Worm (Caenorhabditis elegans) whole organism, young adult: ENCODE data around the gene ears-2.

ENCODE experiments used
- B0336.3 ChIP-seq: fragments of 200-800 bp; sonication (Bioruptor generic); IDR thresholded peaks from 2 replicates; pipeline ENCODE4 v1.3.6; 2022; ENCODE audit warnings: missing genetic modification characterization, missing compliant biosample characterization
- F33H1.4 ChIP-seq: fragments of 200-800 bp; sonication (Bioruptor generic); IDR thresholded peaks from 2 replicates; pipeline ENCODE4 v1.3.6; 2022; ENCODE audit warnings: missing genetic modification reagents, missing genetic modification characterization, missing compliant biosample characterization
- F39B2.1 ChIP-seq: fragments of 200-800 bp; sonication (Bioruptor generic); IDR thresholded peaks from 2 replicates; pipeline ENCODE4 v1.3.6; 2022; ENCODE audit warnings: missing genetic modification reagents, missing genetic modification characterization, missing compliant biosample characterization
- F52B5.7 ChIP-seq: sonication (generic microtip); optimal IDR thresholded peaks from 2 replicates; lab custom pipeline; 2016; ENCODE audit warnings: mild to moderate bottlenecking, missing genetic modification characterization, missing compliant biosample characterization
- F57A8.1 ChIP-seq: fragments of 200-800 bp; sonication (Bioruptor generic); optimal IDR thresholded peaks from 2 replicates; lab custom pipeline; 2018; ENCODE audit warnings: mild to moderate bottlenecking, missing genetic modification characterization, moderate library complexity, missing compliant biosample characterization
- F57C9.4 ChIP-seq: sonication (generic microtip); optimal IDR thresholded peaks from 2 replicates; lab custom pipeline; 2017; ENCODE audit warnings: mild to moderate bottlenecking, missing genetic modification characterization, missing compliant biosample characterization
- K11D2.4 ChIP-seq: fragments of 200-800 bp; sonication (Bioruptor generic); IDR thresholded peaks from 2 replicates; pipeline ENCODE4 v1.3.6; 2022; ENCODE audit warnings: missing genetic modification reagents, missing genetic modification characterization, missing compliant biosample characterization
- Y53F4B.3 ChIP-seq: fragments of 200-800 bp; sonication (Bioruptor generic); IDR thresholded peaks from 2 replicates; pipeline ENCODE4 v1.3.6; 2022; ENCODE audit warnings: missing genetic modification reagents, missing genetic modification characterization, missing compliant biosample characterization
- Y56A3A.18 ChIP-seq: fragments of 200-800 bp; sonication (Bioruptor generic); IDR thresholded peaks from 2 replicates; pipeline ENCODE4 v1.3.6; 2022; ENCODE audit warnings: missing genetic modification reagents, missing genetic modification characterization, missing compliant biosample characterization
- Y79H2A.3 ChIP-seq: fragments of 200-800 bp; sonication (Bioruptor generic); conservative IDR thresholded peaks from 2 replicates; pipeline ENCODE4 v1.3.6; 2022; ENCODE audit warnings: missing genetic modification reagents, missing genetic modification characterization, missing compliant biosample characterization
- akir-1 ChIP-seq: fragments of 200-800 bp; sonication (Bioruptor generic); optimal IDR thresholded peaks from 2 replicates; lab custom pipeline; 2018; ENCODE audit warnings: mild to moderate bottlenecking, missing genetic modification characterization, moderate library complexity, missing compliant biosample characterization
- ceh-27 ChIP-seq: fragments of 200-800 bp; sonication (Bioruptor generic); optimal IDR thresholded peaks from 2 replicates; lab custom pipeline; 2018; ENCODE audit warnings: mild to moderate bottlenecking, missing genetic modification characterization, moderate library complexity, missing compliant biosample characterization
- dox-1 ChIP-seq: fragments of 200-800 bp; sonication (Bioruptor generic); IDR thresholded peaks from 2 replicates; pipeline ENCODE4 v1.3.6; 2022; ENCODE audit warnings: missing genetic modification reagents, missing genetic modification characterization, missing compliant biosample characterization
- efl-1 ChIP-seq: fragments of 150-350 bp; optimal IDR thresholded peaks from 2 replicates; lab custom pipeline; 2014; ENCODE audit warnings: missing biosample characterization, missing genetic modification reagents, missing genetic modification characterization
- egrh-3 ChIP-seq: fragments of 200-800 bp; sonication (Bioruptor generic); IDR thresholded peaks from 2 replicates; pipeline ENCODE4 v1.3.6; 2022; ENCODE audit warnings: missing genetic modification reagents, missing genetic modification characterization, missing compliant biosample characterization
- ekl-4 ChIP-seq: fragments of 200-800 bp; sonication (Bioruptor generic); IDR thresholded peaks from 2 replicates; pipeline ENCODE4 v1.3.6; 2022; ENCODE audit warnings: missing genetic modification reagents, missing genetic modification characterization, missing compliant biosample characterization
- hsf-1 ChIP-seq: fragments of 200-800 bp; sonication (Bioruptor generic); IDR thresholded peaks from 2 replicates; pipeline ENCODE4 v1.3.6; 2022; ENCODE audit warnings: missing genetic modification reagents, missing genetic modification characterization, missing compliant biosample characterization
- lag-1 ChIP-seq: fragments of 200-800 bp; sonication (Bioruptor generic); IDR thresholded peaks from 2 replicates; pipeline ENCODE4 v1.3.6; 2022; ENCODE audit warnings: missing genetic modification reagents, missing genetic modification characterization, missing compliant biosample characterization
- lin-35 ChIP-seq, 3 experiments: fragments of 150-350 bp in 2 of 3; sonication (generic microtip) in 1 of 3; optimal IDR thresholded peaks; 2 replicates each; lab custom pipeline; 2014 to 2018; ENCODE audit warnings: missing biosample characterization in 3 of 3, missing genetic modification characterization in 3 of 3, missing genetic modification reagents in 3 of 3
- lsl-1 ChIP-seq: fragments of 200-800 bp; sonication (Bioruptor generic); optimal IDR thresholded peaks from 2 replicates; lab custom pipeline; 2018; ENCODE audit warnings: mild to moderate bottlenecking, missing genetic modification characterization, moderate library complexity, missing compliant biosample characterization
- madf-6 ChIP-seq: fragments of 200-800 bp; sonication (Bioruptor generic); IDR thresholded peaks from 2 replicates; pipeline ENCODE4 v1.3.6; 2022; ENCODE audit warnings: missing genetic modification reagents, missing genetic modification characterization, missing compliant biosample characterization
- mcd-1 ChIP-seq: fragments of 200-800 bp; sonication (Bioruptor generic); IDR thresholded peaks from 2 replicates; pipeline ENCODE4 v1.3.6; 2022; ENCODE audit warnings: missing genetic modification reagents, missing genetic modification characterization, missing compliant biosample characterization
- mxl-1 ChIP-seq: sonication (generic microtip); optimal IDR thresholded peaks from 2 replicates; lab custom pipeline; 2016; ENCODE audit warnings: missing genetic modification characterization, missing compliant biosample characterization
- nfya-1 ChIP-seq: sonication (generic microtip); optimal IDR thresholded peaks from 2 replicates; lab custom pipeline; 2017; ENCODE audit warnings: antibody characterized with exemption, missing compliant biosample characterization, missing genetic modification characterization, borderline replicate concordance; ENCODE audit not compliant: insufficient read depth
- nfya-2 ChIP-seq: fragments of 200-800 bp; sonication (Bioruptor generic); IDR thresholded peaks from 2 replicates; pipeline ENCODE4 v1.3.6; 2022; ENCODE audit warnings: missing genetic modification reagents, missing genetic modification characterization, missing compliant biosample characterization
- nhr-27 ChIP-seq: fragments of 200-800 bp; sonication (Bioruptor generic); optimal IDR thresholded peaks from 2 replicates; lab custom pipeline; 2018; ENCODE audit warnings: mild to moderate bottlenecking, missing genetic modification characterization, moderate library complexity, missing compliant biosample characterization
- nhr-80 ChIP-seq: sonication (generic microtip); optimal IDR thresholded peaks from 2 replicates; lab custom pipeline; 2016; ENCODE audit warnings: missing genetic modification characterization, missing compliant biosample characterization
- rcor-1 ChIP-seq: fragments of 200-800 bp; sonication (Bioruptor generic); IDR thresholded peaks from 2 replicates; pipeline ENCODE4 v1.3.6; 2022; ENCODE audit warnings: missing genetic modification reagents, missing genetic modification characterization, missing compliant biosample characterization
- snpc-1.1 ChIP-seq: sonication (generic microtip); optimal IDR thresholded peaks from 2 replicates; lab custom pipeline; 2017; ENCODE audit warnings: missing genetic modification characterization, mild to moderate bottlenecking, missing compliant biosample characterization, antibody characterized with exemption, moderate library complexity, missing genotype, missing genetic modification reagents; ENCODE audit not compliant: insufficient read depth
- snpc-3.4 ChIP-seq: sonication (generic microtip); optimal IDR thresholded peaks from 2 replicates; lab custom pipeline; 2017; ENCODE audit warnings: missing genetic modification characterization, mild to moderate bottlenecking, missing compliant biosample characterization, antibody characterized with exemption, moderate library complexity, missing genotype, missing genetic modification reagents
- snpc-4 ChIP-seq, 5 experiments: fragments of 150-350 bp in 1 of 5; sonication (generic microtip) in 4 of 5; optimal IDR thresholded peaks; 2 replicates each; lab custom pipeline; 2014 to 2018; ENCODE audit warnings: missing genetic modification characterization in 5 of 5, missing biosample characterization in 3 of 5, antibody characterized with exemption in 2 of 5, mild to moderate bottlenecking in 2 of 5, missing compliant biosample characterization in 2 of 5, missing genotype in 2 of 5, moderate library complexity in 2 of 5, missing genetic modification reagents in 1 of 5
- unc-130 ChIP-seq: sonication (generic microtip); optimal IDR thresholded peaks from 2 replicates; lab custom pipeline; 2016; ENCODE audit warnings: missing genetic modification reagents, missing genetic modification characterization, missing compliant biosample characterization
- xnd-1 ChIP-seq: sonication (generic microtip); optimal IDR thresholded peaks from 2 replicates; lab custom pipeline; 2016; ENCODE audit warnings: missing genotype, missing genetic modification reagents, missing genetic modification characterization, missing compliant biosample characterization
- ztf-22 ChIP-seq: fragments of 200-800 bp; sonication (Bioruptor generic); optimal IDR thresholded peaks from 2 replicates; lab custom pipeline; 2018; ENCODE audit warnings: mild to moderate bottlenecking, missing genetic modification characterization, moderate library complexity, missing compliant biosample characterization

Gene ears-2

ce11 chrIV:379605-380004, 10.7 kb downstream of the ears-2 start (continued):
- TF ChIP-seq lsl-1 (peak; percentile 65), F52B5.7 (tag; lab: Kevin White, UChicago) (no peak), ztf-22 (no peak), dox-1 (GFP tag; lab: Robert Waterston, UW) (peak; percentile 53; the same call in 1 of the 2 replicates), B0336.3 (GFP tag; lab: Robert Waterston, UW) (no peak), Y79H2A.3 (GFP tag; lab: Robert Waterston, UW) (no peak), lin-35 (GFP tag; optimal IDR thresholded peaks at IDR 0.05; lab: Kevin White, UChicago) (no peak), egrh-3 (GFP tag; lab: Robert Waterston, UW) (no peak), nfya-1 (no peak), mcd-1 (GFP tag; lab: Robert Waterston, UW) (peak; percentile 15; the same call in 1 of the 2 replicates), snpc-1.1 (tag; lab: Kevin White, UChicago) (no peak), mxl-1 (tag; lab: Kevin White, UChicago) (no peak)

ce11 chrIV:378838-379237, 11.4 kb downstream of the ears-2 start:
- no peak for TF ChIP-seq F57A8.1 (GFP tag; lab: Kevin White, UChicago)
- TF ChIP-seq F39B2.1: no peak
- TF ChIP-seq madf-6 (GFP tag; lab: Robert Waterston, UW): no peak
- no peak for TF ChIP-seq ekl-4 (GFP tag; lab: Robert Waterston, UW)
- no peak for TF ChIP-seq F33H1.4 (GFP tag; lab: Robert Waterston, UW)
- no peak for TF ChIP-seq ceh-27 (GFP tag; lab: Kevin White, UChicago)
- TF ChIP-seq rcor-1: no peak

- TF ChIP-seq lsl-1 (no peak), nhr-80 (tag; lab: Kevin White, UChicago) (peak; percentile 63)
These were observed 11.9 kb downstream of the ears-2 start for ce11 chrIV:378367-378766.

ce11 chrIV:377791-378190, 12.5 kb downstream of the ears-2 start:
- TF ChIP-seq nfya-2 (no peak), xnd-1 (no peak), F33H1.4 (GFP tag; lab: Robert Waterston, UW) (no peak), unc-130 (GFP tag; lab: Kevin White, UChicago) (no peak)

ce11 chrIV:375915-376314, 14.4 kb downstream of the ears-2 start, which contains the start of gene fln-1:
Gene fln-1 (minus strand): TSS chrIV:376015.
- TF ChIP-seq Y56A3A.18 (no peak), nhr-27 (tag; lab: Kevin White, UChicago) (no peak), efl-1 (GFP tag; lab: Kevin White, UChicago) (no peak), nfya-2 (no peak), F57C9.4 (tag; lab: Kevin White, UChicago) (no peak), Y53F4B.3 (GFP tag; lab: Robert Waterston, UW) (no peak), snpc-4 (GFP tag; optimal IDR thresholded peaks at IDR 0.05; lab: Kevin White, UChicago) (no peak), snpc-4 (tag; optimal IDR thresholded peaks at IDR 0.05; lab: Kevin White, UChicago) (no peak), nhr-80 (tag; lab: Kevin White, UChicago) (no peak), unc-130 (GFP tag; lab: Kevin White, UChicago) (no peak), akir-1 (GFP tag; lab: Kevin White, UChicago) (no peak), lag-1 (GFP tag; lab: Robert Waterston, UW) (no peak), hsf-1 (GFP tag; lab: Robert Waterston, UW) (no peak), snpc-3.4 (tag; lab: Kevin White, UChicago) (no peak), K11D2.4 (GFP tag; lab: Robert Waterston, UW) (no peak), nfya-1 (no peak)
